Fruit fly (Drosophila melanogaster) whole organism, embryonic: ENCODE results near the gene CG31988.

ENCODE experiments used
- CG10366 ChIP-seq: fragments of 200-800 bp; sonication (Bioruptor generic); IDR thresholded peaks from 2 replicates; pipeline ENCODE4 v1.3.6; 2022; ENCODE audit warnings: missing biosample characterization, missing genetic modification characterization
- CG12299 ChIP-seq: fragments of 200-800 bp; sonication (Bioruptor generic); optimal IDR thresholded peaks from 2 replicates; lab custom pipeline; 2018; ENCODE audit warnings: missing biosample characterization, mild to moderate bottlenecking, missing genetic modification characterization
- CG13894 ChIP-seq: fragments of 200-800 bp; sonication (Bioruptor generic); optimal IDR thresholded peaks from 3 replicates; lab custom pipeline; 2018; ENCODE audit warnings: missing biosample characterization, mild to moderate bottlenecking, missing genetic modification characterization, moderate library complexity
- CG14050 ChIP-seq: fragments of 200-800 bp; sonication (Bioruptor generic); IDR thresholded peaks from 3 replicates; pipeline ENCODE4 v1.3.6; 2022; ENCODE audit warnings: missing biosample characterization, missing genetic modification characterization
- CG16779 ChIP-seq: fragments of 200-800 bp; sonication (Bioruptor generic); IDR thresholded peaks from 2 replicates; pipeline ENCODE4 v1.3.6; 2022; ENCODE audit warnings: missing biosample characterization, missing genetic modification characterization
- CG17385 ChIP-seq: fragments of 200-800 bp; sonication (Bioruptor generic); optimal IDR thresholded peaks from 3 replicates; lab custom pipeline; 2018; ENCODE audit warnings: missing biosample characterization, mild to moderate bottlenecking, missing genetic modification characterization
- CG18011 ChIP-seq: fragments of 200-800 bp; sonication (Bioruptor generic); optimal IDR thresholded peaks from 2 replicates; lab custom pipeline; 2017; ENCODE audit warnings: missing biosample characterization, missing genetic modification characterization, mild to moderate bottlenecking, moderate library complexity, missing genotype
- CG2120 ChIP-seq: fragments of 200-800 bp; sonication (Bioruptor generic); optimal IDR thresholded peaks from 3 replicates; lab custom pipeline; 2016; ENCODE audit warnings: missing biosample characterization, missing genetic modification characterization
- CG31441 ChIP-seq: fragments of 200-800 bp; sonication (Bioruptor generic); IDR thresholded peaks from 2 replicates; pipeline ENCODE4 v1.3.6; 2022; ENCODE audit warnings: missing biosample characterization, missing genetic modification characterization
- CG6654 ChIP-seq: fragments of 200-800 bp; sonication (Bioruptor generic); optimal IDR thresholded peaks from 2 replicates; lab custom pipeline; 2017; ENCODE audit warnings: missing biosample characterization, mild to moderate bottlenecking, missing genetic modification characterization
- CG6813 ChIP-seq: fragments of 200-800 bp; sonication (Bioruptor generic); optimal IDR thresholded peaks from 2 replicates; lab custom pipeline; 2017; ENCODE audit warnings: missing biosample characterization, missing genetic modification characterization, mild to moderate bottlenecking, moderate library complexity, missing genetic modification reagents
- CG6854 ChIP-seq: fragments of 200-800 bp; sonication (Bioruptor generic); optimal IDR thresholded peaks from 3 replicates; lab custom pipeline; 2017; ENCODE audit warnings: missing biosample characterization, mild to moderate bottlenecking, missing genetic modification characterization
- CG8290 ChIP-seq, 3 experiments: fragments of 200-800 bp; sonication (Bioruptor generic); optimal IDR thresholded peaks; 2 replicates each; lab custom pipeline; 2016 to 2019; ENCODE audit warnings: missing biosample characterization in 3 of 3, missing genetic modification characterization in 3 of 3, mild to moderate bottlenecking in 2 of 3, moderate library complexity in 1 of 3
- CG8359 ChIP-seq: fragments of 200-800 bp; sonication (Bioruptor generic); optimal IDR thresholded peaks from 2 replicates; lab custom pipeline; 2017; ENCODE audit warnings: missing biosample characterization, mild to moderate bottlenecking, missing genetic modification characterization, borderline replicate concordance
- Dbx ChIP-seq: fragments of 200-800 bp; sonication (Bioruptor generic); IDR thresholded peaks from 3 replicates; pipeline ENCODE4 v1.3.6; 2022; ENCODE audit warnings: missing biosample characterization, missing genetic modification characterization
- Drgx ChIP-seq: fragments of 200-800 bp; sonication (Bioruptor generic); IDR thresholded peaks from 2 replicates; pipeline ENCODE4 v1.3.6; 2022; ENCODE audit warnings: missing biosample characterization, missing genetic modification characterization
- HLHmδ ChIP-seq: fragments of 200-800 bp; sonication (Bioruptor generic); optimal IDR thresholded peaks from 2 replicates; lab custom pipeline; 2018; ENCODE audit warnings: missing biosample characterization, mild to moderate bottlenecking, missing genetic modification characterization, moderate library complexity
- Hr51 ChIP-seq, 2 experiments: fragments of 200-800 bp; sonication (Bioruptor generic); optimal IDR thresholded peaks; 2 replicates in 1 of 2; 3 replicates in 1 of 2; lab custom pipeline; 2016 to 2018; ENCODE audit warnings: missing biosample characterization in 2 of 2, missing genetic modification characterization in 2 of 2, mild to moderate bottlenecking in 1 of 2, moderate library complexity in 1 of 2
- Hr78 ChIP-seq, 2 experiments: fragments of 200-800 bp in 1 of 2; fragments of >200 bp in 1 of 2; sonication (Bioruptor generic) in 1 of 2; optimal IDR thresholded peaks; 2 replicates each; lab custom pipeline; 2017 to 2019; ENCODE audit warnings: missing biosample characterization in 2 of 2, missing genetic modification characterization in 2 of 2, mild to moderate bottlenecking in 1 of 2, moderate library complexity in 1 of 2
- Lpt ChIP-seq: fragments of >200 bp; optimal IDR thresholded peaks from 2 replicates; lab custom pipeline; 2018; ENCODE audit warnings: missing biosample characterization, missing genetic modification characterization
- Med ChIP-seq: fragments of 200-800 bp; sonication (Bioruptor generic); peaks from one replicate; lab custom pipeline; 2016; ENCODE audit warnings: missing biosample characterization, missing genetic modification characterization, mild to moderate bottlenecking, inconsistent platforms, moderate library complexity
- NFAT ChIP-seq: fragments of 200-800 bp; sonication (Bioruptor generic); IDR thresholded peaks from 2 replicates; pipeline ENCODE4 v1.3.6; 2022; ENCODE audit warnings: missing biosample characterization, missing genetic modification characterization
- Ptx1 ChIP-seq: fragments of 200-800 bp; sonication (Bioruptor generic); IDR thresholded peaks from 2 replicates; pipeline ENCODE4 v1.3.6; 2022; ENCODE audit warnings: missing biosample characterization, missing genetic modification characterization
- Scr ChIP-seq: fragments of 200-800 bp; sonication (Bioruptor generic); IDR thresholded peaks from 2 replicates; pipeline ENCODE4 v1.3.6; 2022; ENCODE audit warnings: missing biosample characterization, missing genetic modification characterization; ENCODE audit not compliant: partially characterized antibody
- Sin3A ChIP-seq: fragments of >200 bp; optimal IDR thresholded peaks from 2 replicates; lab custom pipeline; 2018
- Trl ChIP-seq, 3 experiments: fragments of >200 bp in 2 of 3; fragments of 200-800 bp in 1 of 3; sonication (Bioruptor generic) in 1 of 3; optimal IDR thresholded peaks; 2 replicates in 1 of 3; 3 replicates in 2 of 3; lab custom pipeline; 2016 to 2017; ENCODE audit warnings: missing biosample characterization in 1 of 3, missing genetic modification characterization in 1 of 3
- YL-1 ChIP-seq: fragments of 200-800 bp; sonication (Bioruptor generic); optimal IDR thresholded peaks from 3 replicates; lab custom pipeline; 2017; ENCODE audit warnings: missing biosample characterization, mild to moderate bottlenecking, missing genetic modification characterization
- ash1 ChIP-seq: fragments of 200-800 bp; sonication (Bioruptor generic); optimal IDR thresholded peaks from 2 replicates; lab custom pipeline; 2018; ENCODE audit warnings: missing biosample characterization, mild to moderate bottlenecking, missing genetic modification characterization
- bowl ChIP-seq: fragments of 200-800 bp; sonication (Bioruptor generic); IDR thresholded peaks from 2 replicates; pipeline ENCODE4 v1.3.6; 2022; ENCODE audit warnings: missing biosample characterization, missing genetic modification characterization
- cad ChIP-seq: fragments of >200 bp; optimal IDR thresholded peaks from 2 replicates; lab custom pipeline; 2017; ENCODE audit warnings: missing biosample characterization, missing genetic modification characterization
- en ChIP-seq: fragments of 200-800 bp; sonication (Bioruptor generic); optimal IDR thresholded peaks from 2 replicates; lab custom pipeline; 2016; ENCODE audit warnings: missing biosample characterization, missing genetic modification characterization
- exex ChIP-seq: fragments of 200-800 bp; sonication (Bioruptor generic); optimal IDR thresholded peaks from 4 replicates; lab custom pipeline; 2018; ENCODE audit warnings: missing biosample characterization, mild to moderate bottlenecking, missing genetic modification characterization, moderate library complexity
- fd64A ChIP-seq: fragments of 200-800 bp; sonication (Bioruptor generic); optimal IDR thresholded peaks from 3 replicates; lab custom pipeline; 2018; ENCODE audit warnings: missing biosample characterization, mild to moderate bottlenecking, missing genetic modification characterization
- gcm ChIP-seq: fragments of 200-800 bp; sonication (Bioruptor generic); optimal IDR thresholded peaks from 2 replicates; lab custom pipeline; 2019; ENCODE audit warnings: missing biosample characterization, mild to moderate bottlenecking, missing genetic modification characterization, moderate library complexity
- gfzf ChIP-seq: fragments of 200-800 bp; sonication (Bioruptor generic); optimal IDR thresholded peaks from 2 replicates; lab custom pipeline; 2016; ENCODE audit warnings: missing biosample characterization, mild to moderate bottlenecking, missing genetic modification characterization, moderate library complexity
- gro ChIP-seq: fragments of 200-800 bp; sonication (Bioruptor generic); optimal IDR thresholded peaks from 2 replicates; lab custom pipeline; 2016; ENCODE audit warnings: missing biosample characterization, missing genetic modification characterization
- ind ChIP-seq: fragments of 200-800 bp; sonication (Bioruptor generic); optimal IDR thresholded peaks from 3 replicates; lab custom pipeline; 2016; ENCODE audit warnings: missing biosample characterization, missing genetic modification characterization
- jing ChIP-seq: fragments of 200-800 bp; sonication (Bioruptor generic); optimal IDR thresholded peaks from 2 replicates; lab custom pipeline; 2018; ENCODE audit warnings: missing biosample characterization, mild to moderate bottlenecking, missing genetic modification characterization
- nerfin-1 ChIP-seq: fragments of 200-800 bp; sonication (Bioruptor generic); optimal IDR thresholded peaks from 3 replicates; lab custom pipeline; 2019; ENCODE audit warnings: missing biosample characterization, mild to moderate bottlenecking, missing genetic modification characterization, moderate library complexity
- nom ChIP-seq: fragments of 200-800 bp; sonication (Bioruptor generic); optimal IDR thresholded peaks from 2 replicates; lab custom pipeline; 2017; ENCODE audit warnings: missing biosample characterization, missing genetic modification characterization, mild to moderate bottlenecking, moderate library complexity, missing genetic modification reagents
- pan ChIP-seq, 4 experiments: fragments of >200 bp in 3 of 4; fragments of 200-800 bp in 1 of 4; sonication (Bioruptor generic) in 1 of 4; optimal IDR thresholded peaks in 3 of 4; IDR thresholded peaks in 1 of 4; 2 replicates each; pipeline versions ENCODE4 v1.3.6 to Lab custom; 2017 to 2022; ENCODE audit warnings: missing biosample characterization in 2 of 4, missing genetic modification characterization in 2 of 4, mixed read lengths in 1 of 4
- pros ChIP-seq: fragments of 200-800 bp; sonication (Bioruptor generic); optimal IDR thresholded peaks from 3 replicates; lab custom pipeline; 2019; ENCODE audit warnings: missing biosample characterization, mild to moderate bottlenecking, missing genetic modification characterization, moderate library complexity
- sqz ChIP-seq: fragments of 200-800 bp; sonication (Bioruptor generic); optimal IDR thresholded peaks from 3 replicates; lab custom pipeline; 2018; ENCODE audit warnings: missing biosample characterization, mild to moderate bottlenecking, missing genetic modification characterization
- sr ChIP-seq: fragments of 200-800 bp; sonication (Bioruptor generic); IDR thresholded peaks from 3 replicates; pipeline ENCODE4 v1.3.6; 2022; ENCODE audit warnings: missing biosample characterization, missing genetic modification characterization
- unc-4 ChIP-seq: fragments of 200-800 bp; sonication (Bioruptor generic); IDR thresholded peaks from 2 replicates; pipeline ENCODE4 v1.3.6; 2022; ENCODE audit warnings: missing biosample characterization, missing genetic modification characterization; ENCODE audit not compliant: partially characterized antibody
- zfh2 ChIP-seq: fragments of 200-800 bp; sonication (Bioruptor generic); optimal IDR thresholded peaks from 2 replicates; lab custom pipeline; 2016; ENCODE audit warnings: missing biosample characterization, missing genetic modification characterization

The CG31988 gene

DNA sequence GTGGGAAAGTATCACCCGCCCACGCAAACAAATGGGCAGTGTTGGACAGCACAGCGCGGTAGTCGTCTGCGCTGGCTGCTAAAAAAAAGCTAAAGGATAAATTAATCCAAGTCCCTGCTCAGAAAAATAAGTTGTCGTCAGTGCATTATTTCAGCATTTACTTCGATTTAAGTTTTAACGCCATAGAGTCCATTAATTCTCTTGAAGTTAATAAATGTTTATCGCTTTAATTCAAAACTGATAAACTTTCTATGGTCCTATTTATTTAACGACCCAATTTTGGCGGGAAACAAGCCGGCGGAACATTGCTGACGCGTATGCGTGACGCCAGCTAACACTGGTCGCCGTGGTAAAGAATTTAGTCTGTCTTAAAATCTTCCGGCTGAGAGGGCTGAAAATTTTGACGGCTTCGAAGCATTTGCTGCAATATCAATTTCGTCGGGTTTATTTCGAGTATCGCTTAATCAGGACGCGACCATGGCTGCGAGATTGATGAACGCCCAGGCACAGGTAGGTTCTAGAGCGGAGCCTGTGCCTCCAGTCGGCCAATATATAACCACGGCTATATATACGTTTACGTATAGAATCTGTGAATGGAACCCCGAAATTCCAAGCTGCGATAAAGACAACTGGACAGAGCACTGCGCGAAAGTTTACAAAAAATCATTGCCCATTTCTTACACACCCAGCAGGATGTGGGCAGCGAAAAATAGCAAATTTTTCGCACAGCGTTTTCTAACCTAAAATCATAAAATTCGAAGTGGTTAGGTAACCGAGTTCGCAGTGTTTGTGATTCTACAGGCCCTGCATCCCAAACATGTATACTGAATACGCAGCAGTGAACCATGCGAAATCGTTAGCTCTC, 34.1 kb downstream of the CG31988 start, which contains the start of the genes mAcon1, CG43345 and CG43346 (continued):
- TF ChIP-seq jing (GFP tag; lab: Kevin White, UChicago) = peak; percentile 52
- TF ChIP-seq Med (GFP tag; lab: Kevin White, UChicago) = peak; percentile 98
- peak; percentile 75 for TF ChIP-seq nom (GFP tag; lab: Kevin White, UChicago)
- TF ChIP-seq pros (GFP tag; lab: Kevin White, UChicago) = no peak
- TF ChIP-seq CG10366 (GFP tag; lab: Robert Waterston, UW) = peak; percentile 53
- peak; percentile 94 for TF ChIP-seq zfh2 (GFP tag; lab: Kevin White, UChicago)
- peak; percentile 75 for TF ChIP-seq CG17385 (GFP tag; lab: Kevin White, UChicago)
- TF ChIP-seq CG18011 = peak; percentile 51
- TF ChIP-seq NFAT (GFP tag; lab: Robert Waterston, UW) = no peak
- peak; percentile 86 for TF ChIP-seq Dbx
- TF ChIP-seq CG14050 = peak; percentile 27; the same call in 2 of the 3 replicates
- TF ChIP-seq exex (tag; lab: Kevin White, UChicago) = peak; percentile 54
- peak; percentile 76; the same call in 2 of the 3 replicates for TF ChIP-seq sr (GFP tag; lab: Robert Waterston, UW)
- TF ChIP-seq CG6813 (GFP tag; lab: Kevin White, UChicago) = no peak
- peak; percentile 23 for TF ChIP-seq CG6654 (GFP tag; lab: Kevin White, UChicago)
- no peak for TF ChIP-seq bowl
- TF ChIP-seq en = peak; percentile 62
- TF ChIP-seq CG8359 (GFP tag; lab: Kevin White, UChicago) = peak; percentile 24
- no peak for TF ChIP-seq unc-4 (GFP tag; lab: Robert Waterston, UW)
- no peak for TF ChIP-seq HLHmδ (GFP tag; lab: Kevin White, UChicago)
- TF ChIP-seq Drgx (GFP tag; lab: Robert Waterston, UW) = peak; percentile 47; the same call in 1 of the 2 replicates
- no peak for TF ChIP-seq ash1 (GFP tag; lab: Kevin White, UChicago)
- peak; percentile 7 for TF ChIP-seq CG6854 (GFP tag; lab: Kevin White, UChicago)
- TF ChIP-seq Scr (GFP tag; lab: Robert Waterston, UW) = no peak
- TF ChIP-seq Trl (optimal IDR thresholded peaks at IDR 0.05; lab: Kevin White, UChicago) = no peak
- TF ChIP-seq Trl (GFP tag; optimal IDR thresholded peaks at IDR 0.05; lab: Kevin White, UChicago) = peak; percentile 86
- TF ChIP-seq ind = peak; percentile 83
- TF ChIP-seq sqz = no peak
- peak; percentile 53 for TF ChIP-seq YL-1 (GFP tag; lab: Kevin White, UChicago)
- peak; percentile 97 for TF ChIP-seq Sin3A (lab: Kevin White, UChicago)
- no peak for TF ChIP-seq Lpt
- no peak for TF ChIP-seq CG16779 (GFP tag; lab: Robert Waterston, UW)
- TF ChIP-seq Ptx1 (GFP tag; lab: Robert Waterston, UW) = peak; percentile 78
- no peak for TF ChIP-seq pan (optimal IDR thresholded peaks at IDR 0.05; lab: Kevin White, UChicago)
- no peak for TF ChIP-seq pan (GFP tag; optimal IDR thresholded peaks at IDR 0.05 in 1 of 2, IDR thresholded peaks at IDR 0.05 in 1 of 2)
- TF ChIP-seq nerfin-1 (tag; lab: Kevin White, UChicago) = peak; percentile 71
- TF ChIP-seq Hr78 (GFP tag; optimal IDR thresholded peaks at IDR 0.05; lab: Kevin White, UChicago) = no peak
- TF ChIP-seq gfzf (GFP tag; lab: Kevin White, UChicago) = peak; percentile 39
- TF ChIP-seq cad (GFP tag; lab: Kevin White, UChicago) = no peak
- TF ChIP-seq CG2120 (GFP tag; lab: Kevin White, UChicago) = peak; percentile 93
- TF ChIP-seq gcm (GFP tag; lab: Kevin White, UChicago) = no peak
- peak in 1 of 2 experiments; percentile 87 for TF ChIP-seq Hr51 (GFP tag; optimal IDR thresholded peaks at IDR 0.05; lab: Kevin White, UChicago)
- no peak for TF ChIP-seq fd64A
- no peak; the same call in 1 of the 2 replicates for TF ChIP-seq CG31441 (GFP tag; lab: Robert Waterston, UW)
- peak; percentile 64 for TF ChIP-seq CG12299 (tag; lab: Kevin White, UChicago)
- TF ChIP-seq CG8290 (GFP tag; optimal IDR thresholded peaks at IDR 0.05; lab: Kevin White, UChicago) = peak; percentile 68
- TF ChIP-seq CG8290 (tag; optimal IDR thresholded peaks at IDR 0.05; lab: Kevin White, UChicago) = peak in 1 of 2 experiments; percentile 49
- TF ChIP-seq gro (GFP tag; lab: Kevin White, UChicago) = peak; percentile 83
- no peak for TF ChIP-seq CG13894 (tag; lab: Kevin White, UChicago)
